Worm (Caenorhabditis elegans) whole organism, L1 larva: ENCODE results near the gene hsd-2.

ENCODE experiments used
- C34B4.2 ChIP-seq: sonication (generic microtip); optimal IDR thresholded peaks from 2 replicates; lab custom pipeline; 2017; ENCODE audit warnings: mild to moderate bottlenecking, missing genetic modification characterization, missing compliant biosample characterization
- F16B12.6 ChIP-seq: fragments of 150-350 bp; optimal IDR thresholded peaks from 2 replicates; lab custom pipeline; 2014; ENCODE audit warnings: missing biosample characterization, missing genetic modification characterization
- aha-1 ChIP-seq: fragments of 150-350 bp; optimal IDR thresholded peaks from 2 replicates; lab custom pipeline; 2014; ENCODE audit warnings: missing biosample characterization, missing genetic modification characterization
- alr-1 ChIP-seq: fragments of 200-800 bp; sonication (Bioruptor generic); optimal IDR thresholded peaks from 2 replicates; lab custom pipeline; 2018; ENCODE audit warnings: borderline replicate concordance, mild to moderate bottlenecking, missing genetic modification characterization, missing compliant biosample characterization
- ama-1 ChIP-seq: fragments of 150-350 bp; optimal IDR thresholded peaks from 2 replicates; lab custom pipeline; 2014
- ceh-63 ChIP-seq: fragments of 200-800 bp; sonication (Bioruptor generic); optimal IDR thresholded peaks from 2 replicates; lab custom pipeline; 2018; ENCODE audit warnings: mild to moderate bottlenecking, missing genetic modification characterization, missing compliant biosample characterization
- ceh-8 ChIP-seq: fragments of 200-800 bp; sonication (Bioruptor generic); optimal IDR thresholded peaks from 2 replicates; lab custom pipeline; 2018; ENCODE audit warnings: mild to moderate bottlenecking, missing genetic modification characterization, moderate library complexity, missing compliant biosample characterization
- ceh-82 ChIP-seq, 3 experiments: fragments of 150-350 bp in 1 of 3; sonication (generic microtip) in 2 of 3; optimal IDR thresholded peaks; 2 replicates each; lab custom pipeline; 2014 to 2017; ENCODE audit warnings: missing biosample characterization in 3 of 3, missing genetic modification characterization in 3 of 3
- ceh-90 ChIP-seq: sonication (generic microtip); optimal IDR thresholded peaks from 2 replicates; lab custom pipeline; 2016; ENCODE audit warnings: missing genetic modification characterization, missing compliant biosample characterization
- ces-1 ChIP-seq: fragments of 150-350 bp; optimal IDR thresholded peaks from 2 replicates; lab custom pipeline; 2014; ENCODE audit warnings: missing biosample characterization, missing genetic modification reagents, missing genetic modification characterization
- dpl-1 ChIP-seq, 3 experiments: fragments of 150-350 bp in 2 of 3; sonication (generic microtip) in 1 of 3; optimal IDR thresholded peaks; 2 replicates each; lab custom pipeline; 2014 to 2017; ENCODE audit warnings: missing biosample characterization in 3 of 3, missing genetic modification characterization in 3 of 3, missing genetic modification reagents in 3 of 3
- efl-1 ChIP-seq, 4 experiments: fragments of 150-350 bp; optimal IDR thresholded peaks in 3 of 4; peaks in 1 of 4; 1 replicate in 1 of 4; 2 replicates in 3 of 4; lab custom pipeline; 2014; ENCODE audit warnings: missing biosample characterization in 2 of 4, missing genetic modification characterization in 2 of 4, missing genetic modification reagents in 2 of 4
- elt-3 ChIP-seq, 6 experiments: fragments of 150-350 bp in 1 of 6; sonication (generic microtip); optimal IDR thresholded peaks; 2 replicates each; lab custom pipeline; 2017 to 2018; ENCODE audit warnings: missing biosample characterization in 6 of 6, missing genetic modification characterization in 6 of 6, inconsistent platforms in 1 of 6
- fkh-10 ChIP-seq: sonication (generic microtip); optimal IDR thresholded peaks from 2 replicates; lab custom pipeline; 2017; ENCODE audit warnings: missing biosample characterization, missing genetic modification reagents, missing genetic modification characterization
- fkh-8 ChIP-seq: sonication (generic microtip); optimal IDR thresholded peaks from 2 replicates; lab custom pipeline; 2016; ENCODE audit warnings: mild to moderate bottlenecking, missing genetic modification characterization, missing compliant biosample characterization
- fos-1 ChIP-seq: fragments of 150-350 bp; optimal IDR thresholded peaks from 2 replicates; lab custom pipeline; 2014; ENCODE audit warnings: missing biosample characterization, missing genetic modification characterization
- grh-1 ChIP-seq: fragments of 200-800 bp; sonication (Bioruptor generic); IDR thresholded peaks from 2 replicates; pipeline ENCODE4 v1.3.6; 2022; ENCODE audit warnings: missing genetic modification reagents, missing genetic modification characterization, missing compliant biosample characterization
- hlh-17 ChIP-seq: fragments of 200-800 bp; sonication (Bioruptor generic); optimal IDR thresholded peaks from 2 replicates; lab custom pipeline; 2018; ENCODE audit warnings: missing genetic modification characterization, mild to moderate bottlenecking, missing compliant biosample characterization, moderate library complexity, borderline replicate concordance
- hlh-4 ChIP-seq: sonication (generic microtip); optimal IDR thresholded peaks from 2 replicates; lab custom pipeline; 2016; ENCODE audit warnings: mild to moderate bottlenecking, missing genetic modification characterization, missing compliant biosample characterization
- hpl-2 ChIP-seq: fragments of 150-350 bp; optimal IDR thresholded peaks from 2 replicates; lab custom pipeline; 2014; ENCODE audit warnings: missing biosample characterization, missing genetic modification reagents, missing genetic modification characterization
- isw-1 ChIP-seq: fragments of 200-800 bp; sonication (Bioruptor generic); IDR thresholded peaks from 2 replicates; pipeline ENCODE4 v1.3.6; 2022; ENCODE audit warnings: missing genetic modification characterization, missing compliant biosample characterization
- jun-1 ChIP-seq: fragments of 150-350 bp; optimal IDR thresholded peaks from 2 replicates; lab custom pipeline; 2014; ENCODE audit warnings: missing biosample characterization, missing genetic modification reagents, missing genetic modification characterization
- lin-14 ChIP-seq: fragments of 200-800 bp; sonication (Bioruptor generic); optimal IDR thresholded peaks from 2 replicates; lab custom pipeline; 2018; ENCODE audit warnings: mild to moderate bottlenecking, missing genetic modification characterization, moderate library complexity, missing compliant biosample characterization
- lin-35 ChIP-seq, 2 experiments: fragments of 150-350 bp; optimal IDR thresholded peaks; 2 replicates each; lab custom pipeline; 2014; ENCODE audit warnings: missing biosample characterization in 2 of 2, missing genetic modification characterization in 2 of 2, missing genetic modification reagents in 2 of 2
- lir-3 ChIP-seq: sonication (generic microtip); optimal IDR thresholded peaks from 2 replicates; lab custom pipeline; 2016; ENCODE audit warnings: mild to moderate bottlenecking, missing genetic modification characterization, moderate library complexity, missing compliant biosample characterization; ENCODE audit not compliant: poor library complexity
- lsy-2 ChIP-seq, 2 experiments: fragments of 150-350 bp; optimal IDR thresholded peaks; 2 replicates each; lab custom pipeline; 2014; ENCODE audit warnings: missing biosample characterization in 2 of 2, missing genetic modification characterization in 2 of 2
- mab-9 ChIP-seq: fragments of 200-800 bp; sonication (Bioruptor generic); IDR thresholded peaks from 2 replicates; pipeline ENCODE4 v1.3.6; 2022; ENCODE audit warnings: missing genetic modification reagents, missing genetic modification characterization, missing compliant biosample characterization
- nhr-11 ChIP-seq: fragments of 150-350 bp; optimal IDR thresholded peaks from 2 replicates; lab custom pipeline; 2014; ENCODE audit warnings: missing biosample characterization, missing genetic modification characterization
- nhr-20 ChIP-seq: sonication (generic microtip); optimal IDR thresholded peaks from 2 replicates; lab custom pipeline; 2016; ENCODE audit warnings: mild to moderate bottlenecking, missing genetic modification characterization, missing compliant biosample characterization
- nhr-71 ChIP-seq: sonication (generic microtip); optimal IDR thresholded peaks from 2 replicates; lab custom pipeline; 2016; ENCODE audit warnings: mild to moderate bottlenecking, missing genetic modification characterization, moderate library complexity, missing compliant biosample characterization
- nhr-84 ChIP-seq: sonication (generic microtip); optimal IDR thresholded peaks from 2 replicates; lab custom pipeline; 2017; ENCODE audit warnings: missing biosample characterization, missing genetic modification characterization
- nhr-85 ChIP-seq: sonication (generic microtip); peaks from one replicate; lab custom pipeline; 2016; ENCODE audit warnings: missing genetic modification characterization, inconsistent platforms, missing compliant biosample characterization
- nhr-90 ChIP-seq: sonication (generic microtip); optimal IDR thresholded peaks from 2 replicates; lab custom pipeline; 2016; ENCODE audit warnings: mild to moderate bottlenecking, missing genetic modification characterization, missing compliant biosample characterization; ENCODE audit not compliant: poor library complexity
- pax-3 ChIP-seq: fragments of 200-800 bp; sonication (Bioruptor generic); optimal IDR thresholded peaks from 2 replicates; lab custom pipeline; 2018; ENCODE audit warnings: mild to moderate bottlenecking, missing genetic modification characterization, moderate library complexity, missing compliant biosample characterization
- skn-1 ChIP-seq: fragments of 150-350 bp; optimal IDR thresholded peaks from 2 replicates; lab custom pipeline; 2014; ENCODE audit warnings: missing biosample characterization, missing genetic modification characterization
- snpc-4 ChIP-seq: fragments of 150-350 bp; optimal IDR thresholded peaks from 2 replicates; lab custom pipeline; 2014; ENCODE audit warnings: missing biosample characterization, missing genetic modification characterization
- snu-23 ChIP-seq: sonication (generic microtip); optimal IDR thresholded peaks from 2 replicates; lab custom pipeline; 2016; ENCODE audit warnings: missing genetic modification characterization, missing compliant biosample characterization
- sptf-1 ChIP-seq: fragments of 150-350 bp; optimal IDR thresholded peaks from 2 replicates; lab custom pipeline; 2014; ENCODE audit warnings: missing biosample characterization, missing genetic modification characterization
- sup-37 ChIP-seq: fragments of 200-800 bp; sonication (Bioruptor generic); optimal IDR thresholded peaks from 2 replicates; lab custom pipeline; 2018; ENCODE audit warnings: mild to moderate bottlenecking, missing genetic modification characterization, missing compliant biosample characterization
- swsn-7 ChIP-seq: sonication (generic microtip); optimal IDR thresholded peaks from 2 replicates; lab custom pipeline; 2016; ENCODE audit warnings: missing genetic modification characterization, missing compliant biosample characterization
- tbx-2 ChIP-seq: sonication (generic microtip); optimal IDR thresholded peaks from 2 replicates; lab custom pipeline; 2016; ENCODE audit warnings: missing genetic modification characterization, missing compliant biosample characterization
- tlp-1 ChIP-seq: fragments of 150-350 bp; optimal IDR thresholded peaks from 2 replicates; lab custom pipeline; 2014; ENCODE audit warnings: missing biosample characterization, missing genetic modification characterization
- unc-130 ChIP-seq: fragments of 150-350 bp; optimal IDR thresholded peaks from 2 replicates; lab custom pipeline; 2017; ENCODE audit warnings: missing biosample characterization, missing genetic modification characterization, inconsistent platforms
- unc-86 ChIP-seq: sonication (generic microtip); optimal IDR thresholded peaks from 2 replicates; lab custom pipeline; 2016; ENCODE audit warnings: missing genetic modification characterization, missing compliant biosample characterization
- unc-98 ChIP-seq: fragments of 200-800 bp; sonication (Bioruptor generic); IDR thresholded peaks from 2 replicates; pipeline ENCODE4 v1.3.6; 2022; ENCODE audit warnings: missing genetic modification characterization, missing compliant biosample characterization
- vab-15 ChIP-seq: sonication (generic microtip); optimal IDR thresholded peaks from 2 replicates; lab custom pipeline; 2017; ENCODE audit warnings: missing genotype, mild to moderate bottlenecking, missing genetic modification characterization, missing compliant biosample characterization
- xbp-1 ChIP-seq: sonication (generic microtip); optimal IDR thresholded peaks from 2 replicates; lab custom pipeline; 2016; ENCODE audit warnings: missing genetic modification characterization, missing compliant biosample characterization
- zag-1 ChIP-seq: fragments of 150-350 bp; optimal IDR thresholded peaks from 2 replicates; lab custom pipeline; 2014; ENCODE audit warnings: missing biosample characterization, missing genetic modification characterization
- zip-4 ChIP-seq: fragments of 200-800 bp; sonication (Bioruptor generic); optimal IDR thresholded peaks from 2 replicates; lab custom pipeline; 2018; ENCODE audit warnings: mild to moderate bottlenecking, missing genetic modification characterization, moderate library complexity, missing compliant biosample characterization
- ztf-11 ChIP-seq, 2 experiments: sonication (generic microtip); optimal IDR thresholded peaks; 2 replicates each; lab custom pipeline; 2016 to 2017; ENCODE audit warnings: missing genetic modification characterization in 2 of 2, missing biosample characterization in 1 of 2, missing compliant biosample characterization in 1 of 2
- ztf-4 ChIP-seq: fragments of 150-350 bp; optimal IDR thresholded peaks from 2 replicates; lab custom pipeline; 2014; ENCODE audit warnings: missing biosample characterization, missing genetic modification characterization

The hsd-2 gene

DNA sequence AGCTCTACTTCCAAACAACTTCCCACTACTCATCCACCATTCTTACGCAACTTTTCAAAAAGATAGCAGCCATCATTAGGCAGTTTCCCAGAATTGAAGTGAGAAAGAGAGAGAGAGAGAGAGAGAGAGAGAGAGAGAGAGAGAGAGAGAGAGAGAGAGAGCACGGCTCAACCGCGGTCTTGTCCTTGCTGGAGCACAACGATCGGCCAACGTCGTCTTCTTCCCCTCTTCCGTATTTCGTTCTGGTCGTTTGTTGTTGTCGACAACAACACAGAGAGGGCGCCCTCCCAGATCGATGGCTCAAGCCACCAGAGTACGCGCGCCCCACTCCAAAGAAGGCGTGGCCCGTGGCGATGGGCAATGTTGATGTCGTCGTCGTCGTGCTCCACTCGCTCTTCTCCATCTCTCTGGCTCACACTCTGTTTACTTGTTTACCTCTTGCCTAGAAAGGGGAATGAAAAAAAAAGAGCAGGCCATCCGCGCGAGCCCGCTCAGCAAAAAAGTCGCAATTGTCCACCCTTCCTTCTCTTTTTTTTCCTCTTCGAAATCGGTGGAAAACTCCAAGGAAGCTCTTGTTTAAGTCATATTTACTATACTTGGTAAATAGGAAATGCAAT, 22.9 kb upstream of the hsd-2 start:
- TF ChIP-seq lin-35 (GFP tag; optimal IDR thresholded peaks at IDR 0.05; lab: Kevin White, UChicago) (no peak), zip-4 (GFP tag; lab: Kevin White, UChicago) (peak; percentile 7), isw-1 (GFP tag; lab: Robert Waterston, UW) (peak; percentile 25), nhr-85 (tag; lab: Kevin White, UChicago) (no peak), fkh-8 (peak; percentile 84), ztf-4 (tag; lab: Kevin White, UChicago) (peak; percentile 33), hpl-2 (GFP tag; lab: Kevin White, UChicago) (no peak), tbx-2 (tag; lab: Kevin White, UChicago) (peak; percentile 75), ceh-63 (GFP tag; lab: Kevin White, UChicago) (no peak), nhr-90 (tag; lab: Kevin White, UChicago) (no peak), efl-1 (optimal IDR thresholded peaks at IDR 0.05; lab: Kevin White, UChicago) (peak in 1 of 2 experiments; percentile 10), efl-1 (GFP tag; optimal IDR thresholded peaks at IDR 0.05 in 1 of 2; lab: Kevin White, UChicago) (no peak), ceh-8 (peak; percentile 71), sptf-1 (no peak), ces-1 (GFP tag; lab: Kevin White, UChicago) (no peak), mab-9 (GFP tag; lab: Robert Waterston, UW) (peak; percentile 46; the same call in 1 of the 2 replicates), ceh-90 (tag; lab: Kevin White, UChicago) (no peak), nhr-84 (no peak), alr-1 (tag; lab: Kevin White, UChicago) (no peak), jun-1 (tag; lab: Kevin White, UChicago) (no peak), unc-86 (tag; lab: Kevin White, UChicago) (peak; percentile 79), pax-3 (tag; lab: Kevin White, UChicago) (no peak), vab-15 (peak; percentile 28), swsn-7 (peak; percentile 53), ceh-82 (tag; optimal IDR thresholded peaks at IDR 0.05; lab: Kevin White, UChicago) (peak in 2 of 3 experiments; percentile 58 to 66), xbp-1 (tag; lab: Kevin White, UChicago) (peak; percentile 29), ztf-11 (tag; optimal IDR thresholded peaks at IDR 0.05; lab: Kevin White, UChicago) (peak in 1 of 2 experiments; percentile 28), skn-1 (tag; lab: Kevin White, UChicago) (no peak), nhr-11 (tag; lab: Kevin White, UChicago) (no peak), lsy-2 (tag; optimal IDR thresholded peaks at IDR 0.05; lab: Kevin White, UChicago) (peak; percentile 8 to 33), lin-14 (GFP tag; lab: Kevin White, UChicago) (peak; percentile 94), nhr-71 (tag; lab: Kevin White, UChicago) (peak; percentile 68), elt-3 (tag; optimal IDR thresholded peaks at IDR 0.05; lab: Kevin White, UChicago) (no peak), lir-3 (no peak), unc-98 (0 out of 2 replicates have a peak, but pooled peaks have one; percentile 14), aha-1 (tag; lab: Kevin White, UChicago) (no peak), snu-23 (GFP tag; lab: Kevin White, UChicago) (peak; percentile 26), grh-1 (GFP tag; lab: Robert Waterston, UW) (no peak), F16B12.6 (no peak), zag-1 (no peak), ama-1 (lab: Kevin White, UChicago) (no peak), sup-37 (GFP tag; lab: Kevin White, UChicago) (no peak), unc-130 (tag; lab: Kevin White, UChicago) (no peak), tlp-1 (no peak), hlh-4 (tag; lab: Kevin White, UChicago) (no peak), C34B4.2 (no peak), dpl-1 (GFP tag; optimal IDR thresholded peaks at IDR 0.05; lab: Kevin White, UChicago) (no peak), nhr-20 (tag; lab: Kevin White, UChicago) (no peak), hlh-17 (GFP tag; lab: Kevin White, UChicago) (no peak), snpc-4 (tag; lab: Kevin White, UChicago) (no peak), fos-1 (tag; lab: Kevin White, UChicago) (no peak), fkh-10 (GFP tag; lab: Kevin White, UChicago) (peak; percentile 34)
